Fruit fly (Drosophila melanogaster): Measurements from ENCODE around the gene CG6244.

CG6244 gene

dm6 chr3L:15826347-15826984 is 18.3 kb downstream of the CG6244 start, which contains the start of the genes DCP2 and dbo (continued):
- no peak for TF ChIP-seq ERR (GFP tag; optimal IDR thresholded peaks at IDR 0.05)
- peak; percentile 86 for TF ChIP-seq Med (GFP tag)
- TF ChIP-seq CG12104 (GFP tag; optimal IDR thresholded peaks at IDR 0.05): peak; percentile 58
- no peak for TF ChIP-seq CG1647 (GFP tag; optimal IDR thresholded peaks at IDR 0.05)
- TF ChIP-seq lmd (GFP tag; IDR thresholded peaks at IDR 0.05): peak; percentile 73
- TF ChIP-seq Ets97D (GFP tag; optimal IDR thresholded peaks at IDR 0.05): no peak
- TF ChIP-seq CG15514 (GFP tag; optimal IDR thresholded peaks at IDR 0.05): peak; percentile 39
- TF ChIP-seq maf-S (GFP tag; optimal IDR thresholded peaks at IDR 0.05): peak; percentile 21
- TF ChIP-seq luna (GFP tag; optimal IDR thresholded peaks at IDR 0.05): no peak
- peak; percentile 70 for TF ChIP-seq CG30403 (GFP tag; optimal IDR thresholded peaks at IDR 0.05)
- no peak for TF ChIP-seq crp (GFP tag; optimal IDR thresholded peaks at IDR 0.05)
- peak; percentile 83 for TF ChIP-seq CG9817 (tag; optimal IDR thresholded peaks at IDR 0.05)
- TF ChIP-seq zf30C (GFP tag; optimal IDR thresholded peaks at IDR 0.05): no peak
- TF ChIP-seq fru (optimal IDR thresholded peaks at IDR 0.05): no peak
- TF ChIP-seq CG10431 (GFP tag; optimal IDR thresholded peaks at IDR 0.05): peak; percentile 43
- no peak for TF ChIP-seq jigr1 (GFP tag; IDR thresholded peaks at IDR 0.05)
- TF ChIP-seq ftz-f1 (GFP tag; optimal IDR thresholded peaks at IDR 0.05): no peak
- TF ChIP-seq CG8924 (tag; optimal IDR thresholded peaks at IDR 0.05): peak; percentile 58
- TF ChIP-seq CG14667 (GFP tag; IDR thresholded peaks at IDR 0.05): peak; percentile 54
- TF ChIP-seq Bgb (GFP tag; IDR thresholded peaks at IDR 0.05; ENCODE audit: partially characterized antibody): peak; percentile 86
- no peak for TF ChIP-seq aop (GFP tag; IDR thresholded peaks at IDR 0.05)
- no peak for TF ChIP-seq bab2 (GFP tag; optimal IDR thresholded peaks at IDR 0.05)
- no peak for TF ChIP-seq gro (GFP tag; optimal IDR thresholded peaks at IDR 0.05)
- TF ChIP-seq Awh (GFP tag; IDR thresholded peaks at IDR 0.05): no peak
- TF ChIP-seq cad (GFP tag; optimal IDR thresholded peaks at IDR 0.05): no peak
- peak; percentile 70 for TF ChIP-seq CG18619 (GFP tag; optimal IDR thresholded peaks at IDR 0.05)
- peak; percentile 69 for TF ChIP-seq sisA (GFP tag; IDR thresholded peaks at IDR 0.05)
- TF ChIP-seq H2.0 (GFP tag; IDR thresholded peaks at IDR 0.05): peak; percentile 51
- no peak for TF ChIP-seq CG13123 (GFP tag; optimal IDR thresholded peaks at IDR 0.05)
- TF ChIP-seq cas (GFP tag; IDR thresholded peaks at IDR 0.05): peak; percentile 13; the same call in 1 of the 2 replicates
- peak; percentile 60 for TF ChIP-seq CG3281 (GFP tag; optimal IDR thresholded peaks at IDR 0.05)
- TF ChIP-seq CG3065 (GFP tag; optimal IDR thresholded peaks at IDR 0.05): no peak
- no peak for TF ChIP-seq kah (GFP tag; optimal IDR thresholded peaks at IDR 0.05)
- no peak for TF ChIP-seq repo (GFP tag; optimal IDR thresholded peaks at IDR 0.05)
- peak; percentile 40 for TF ChIP-seq trh (GFP tag; optimal IDR thresholded peaks at IDR 0.05)
- TF ChIP-seq GATAe (GFP tag; conservative IDR thresholded peaks at IDR 0.05): no peak
- no peak for TF ChIP-seq Aef1 (GFP tag; IDR thresholded peaks at IDR 0.05)
- TF ChIP-seq hb (GFP tag; IDR thresholded peaks at IDR 0.05; ENCODE audit: partially characterized antibody): peak; percentile 75
- peak; percentile 45; the same call in 1 of the 3 replicates for TF ChIP-seq CG7357 (GFP tag; IDR thresholded peaks at IDR 0.05)
- TF ChIP-seq NC2α (GFP tag; optimal IDR thresholded peaks at IDR 0.05): no peak
- TF ChIP-seq HmgD (GFP tag; optimal IDR thresholded peaks at IDR 0.05): no peak
- peak; percentile 43 for TF ChIP-seq Hsf (GFP tag; optimal IDR thresholded peaks at IDR 0.05)
- TF ChIP-seq ato (GFP tag; IDR thresholded peaks at IDR 0.05; ENCODE audit: partially characterized antibody): peak; percentile 54
- peak; percentile 39 for TF ChIP-seq D19A (tag; optimal IDR thresholded peaks at IDR 0.05)
- TF ChIP-seq CG32532 (GFP tag; IDR thresholded peaks at IDR 0.05): peak; percentile 86
- TF ChIP-seq CG34422 (GFP tag; IDR thresholded peaks at IDR 0.05): no peak
- TF ChIP-seq trem (tag; optimal IDR thresholded peaks at IDR 0.05): peak; percentile 55
- TF ChIP-seq CG12769 (tag; optimal IDR thresholded peaks at IDR 0.05): peak; percentile 42
- TF ChIP-seq so (GFP tag; IDR thresholded peaks at IDR 0.05): 0 out of 3 replicates have a peak, but pooled peaks have one; percentile 27
- TF ChIP-seq H15 (GFP tag; IDR thresholded peaks at IDR 0.05): 0 out of 3 replicates have a peak, but pooled peaks have one; percentile 53
- TF ChIP-seq dimm (GFP tag; IDR thresholded peaks at IDR 0.05): no peak
- TF ChIP-seq Xbp1 (GFP tag; optimal IDR thresholded peaks at IDR 0.05): peak; percentile 77

Data from whole organism, embryonic.